Fruit fly (Drosophila melanogaster) whole organism, embryonic: ENCODE data around the gene Gart.
A peak's percentile ranks its signal among the peaks of the same experiment; 100 is the strongest.

Experiments
- Antp ChIP-seq: fragments of 200-800 bp; sonication (Bioruptor generic); optimal IDR thresholded peaks from 3 replicates; lab custom pipeline; 2016; ENCODE audit warnings: missing biosample characterization, missing genetic modification characterization
- Atf3 ChIP-seq: fragments of 200-800 bp; sonication (Bioruptor generic); optimal IDR thresholded peaks from 3 replicates; lab custom pipeline; 2016; ENCODE audit warnings: missing biosample characterization, missing genetic modification characterization
- BEAF-32 ChIP-seq: fragments of 200-800 bp; sonication (Bioruptor generic); optimal IDR thresholded peaks from 3 replicates; lab custom pipeline; 2017; ENCODE audit warnings: missing biosample characterization, missing genetic modification characterization, mild to moderate bottlenecking, moderate library complexity, missing genetic modification reagents
- CG1024 ChIP-seq: fragments of 200-800 bp; sonication (Bioruptor generic); IDR thresholded peaks from 2 replicates; pipeline ENCODE4 v1.3.6; 2022; ENCODE audit warnings: missing biosample characterization, missing genetic modification characterization
- CG10267 ChIP-seq: fragments of 200-800 bp; sonication (Bioruptor generic); optimal IDR thresholded peaks from 2 replicates; lab custom pipeline; 2018; ENCODE audit warnings: missing biosample characterization, mild to moderate bottlenecking, missing genetic modification characterization, moderate library complexity
- CG10321 ChIP-seq: fragments of 200-800 bp; sonication (Bioruptor generic); IDR thresholded peaks from 2 replicates; pipeline ENCODE4 v1.3.6; 2022; ENCODE audit warnings: missing biosample characterization, missing genetic modification characterization
- CG10366 ChIP-seq: fragments of 200-800 bp; sonication (Bioruptor generic); IDR thresholded peaks from 2 replicates; pipeline ENCODE4 v1.3.6; 2022; ENCODE audit warnings: missing biosample characterization, missing genetic modification characterization
- CG11560 ChIP-seq: fragments of 200-800 bp; sonication (Bioruptor generic); IDR thresholded peaks from 3 replicates; pipeline ENCODE4 v1.3.6; 2022; ENCODE audit warnings: missing biosample characterization, missing genetic modification characterization
- CG12219 ChIP-seq: fragments of 200-800 bp; sonication (Bioruptor generic); optimal IDR thresholded peaks from 3 replicates; lab custom pipeline; 2018; ENCODE audit warnings: missing biosample characterization, mild to moderate bottlenecking, missing genetic modification characterization
- CG12942 ChIP-seq: fragments of 200-800 bp; sonication (Bioruptor generic); optimal IDR thresholded peaks from 3 replicates; lab custom pipeline; 2016; ENCODE audit warnings: missing biosample characterization, missing genetic modification characterization
- CG13624 ChIP-seq: fragments of 200-800 bp; sonication (Bioruptor generic); optimal IDR thresholded peaks from 2 replicates; lab custom pipeline; 2016; ENCODE audit warnings: missing biosample characterization, missing genetic modification characterization
- CG13894 ChIP-seq: fragments of 200-800 bp; sonication (Bioruptor generic); optimal IDR thresholded peaks from 3 replicates; lab custom pipeline; 2018; ENCODE audit warnings: missing biosample characterization, mild to moderate bottlenecking, missing genetic modification characterization, moderate library complexity
- CG2678 ChIP-seq: fragments of 200-800 bp; sonication (Bioruptor generic); optimal IDR thresholded peaks from 3 replicates; lab custom pipeline; 2019; ENCODE audit warnings: missing biosample characterization, mild to moderate bottlenecking, missing genetic modification characterization, moderate library complexity
- CG3281 ChIP-seq: fragments of 200-800 bp; sonication (Bioruptor generic); optimal IDR thresholded peaks from 3 replicates; lab custom pipeline; 2017; ENCODE audit warnings: missing biosample characterization, mild to moderate bottlenecking, missing genetic modification characterization
- CG4404 ChIP-seq: fragments of 200-800 bp; sonication (Bioruptor generic); IDR thresholded peaks from 2 replicates; pipeline ENCODE4 v1.3.6; 2022; ENCODE audit warnings: missing biosample characterization, missing genetic modification characterization
- CG6683 ChIP-seq: fragments of 200-800 bp; sonication (Bioruptor generic); optimal IDR thresholded peaks from 2 replicates; lab custom pipeline; 2017; ENCODE audit warnings: missing biosample characterization, mild to moderate bottlenecking, missing genetic modification characterization, missing genetic modification reagents
- CG7839 ChIP-seq: fragments of 200-800 bp; sonication (Bioruptor generic); optimal IDR thresholded peaks from 3 replicates; lab custom pipeline; 2018; ENCODE audit warnings: missing biosample characterization, mild to moderate bottlenecking, missing genetic modification characterization, moderate library complexity
- CG8765 ChIP-seq: fragments of 200-800 bp; sonication (Bioruptor generic); IDR thresholded peaks from 2 replicates; pipeline ENCODE4 v1.3.6; 2022; ENCODE audit warnings: missing biosample characterization, missing genetic modification characterization
- CG9215 ChIP-seq: fragments of 200-800 bp; sonication (Bioruptor generic); IDR thresholded peaks from 2 replicates; pipeline ENCODE4 v1.3.6; 2022; ENCODE audit warnings: missing biosample characterization, missing genetic modification characterization
- CG9437 ChIP-seq: fragments of 200-800 bp; sonication (Bioruptor generic); optimal IDR thresholded peaks from 2 replicates; lab custom pipeline; 2018; ENCODE audit warnings: missing biosample characterization, mild to moderate bottlenecking, missing genetic modification characterization
- CG9609 ChIP-seq: fragments of 200-800 bp; sonication (Bioruptor generic); optimal IDR thresholded peaks from 3 replicates; lab custom pipeline; 2016; ENCODE audit warnings: missing biosample characterization, missing genetic modification characterization
- CG9876 ChIP-seq: fragments of 200-800 bp; sonication (Bioruptor generic); optimal IDR thresholded peaks from 2 replicates; lab custom pipeline; 2016; ENCODE audit warnings: missing biosample characterization, missing genetic modification characterization
- Chrac-16 ChIP-seq: fragments of 200-800 bp; sonication (Bioruptor generic); optimal IDR thresholded peaks from 3 replicates; lab custom pipeline; 2016; ENCODE audit warnings: missing biosample characterization, missing genetic modification characterization
- Dek ChIP-seq: fragments of 200-800 bp; sonication (Bioruptor generic); optimal IDR thresholded peaks from 3 replicates; lab custom pipeline; 2019; ENCODE audit warnings: missing biosample characterization, mild to moderate bottlenecking, missing genetic modification characterization, moderate library complexity
- Dip2 ChIP-seq: fragments of 200-800 bp; sonication (Bioruptor generic); IDR thresholded peaks from 2 replicates; pipeline ENCODE4 v1.3.6; 2022; ENCODE audit warnings: missing biosample characterization, missing genetic modification characterization
- E2f2 ChIP-seq: fragments of 200-800 bp; sonication (Bioruptor generic); IDR thresholded peaks from 2 replicates; pipeline ENCODE4 v1.3.6; 2022; ENCODE audit warnings: missing biosample characterization, missing genetic modification characterization
- HLH4C ChIP-seq: fragments of 200-800 bp; sonication (Bioruptor generic); IDR thresholded peaks from 3 replicates; pipeline ENCODE4 v1.3.6; 2022; ENCODE audit warnings: missing biosample characterization, missing genetic modification characterization; ENCODE audit not compliant: partially characterized antibody
- Hsf ChIP-seq: fragments of 200-800 bp; sonication (Bioruptor generic); optimal IDR thresholded peaks from 3 replicates; lab custom pipeline; 2016; ENCODE audit warnings: missing biosample characterization, missing genetic modification characterization
- Meics ChIP-seq: fragments of 200-800 bp; sonication (Bioruptor generic); optimal IDR thresholded peaks from 2 replicates; lab custom pipeline; 2017; ENCODE audit warnings: missing biosample characterization, mild to moderate bottlenecking, missing genetic modification characterization
- NFAT ChIP-seq: fragments of 200-800 bp; sonication (Bioruptor generic); IDR thresholded peaks from 2 replicates; pipeline ENCODE4 v1.3.6; 2022; ENCODE audit warnings: missing biosample characterization, missing genetic modification characterization
- Side ChIP-seq: fragments of 200-800 bp; sonication (Bioruptor generic); optimal IDR thresholded peaks from 2 replicates; lab custom pipeline; 2016; ENCODE audit warnings: missing biosample characterization, missing genetic modification characterization
- Sox100B ChIP-seq: fragments of 200-800 bp; sonication (Bioruptor generic); optimal IDR thresholded peaks from 3 replicates; lab custom pipeline; 2018; ENCODE audit warnings: missing biosample characterization, mild to moderate bottlenecking, missing genetic modification characterization
- ash1 ChIP-seq: fragments of 200-800 bp; sonication (Bioruptor generic); optimal IDR thresholded peaks from 2 replicates; lab custom pipeline; 2018; ENCODE audit warnings: missing biosample characterization, mild to moderate bottlenecking, missing genetic modification characterization
- ato ChIP-seq: fragments of 200-800 bp; sonication (Bioruptor generic); IDR thresholded peaks from 2 replicates; pipeline ENCODE4 v1.3.6; 2022; ENCODE audit warnings: missing biosample characterization, missing genetic modification characterization; ENCODE audit not compliant: partially characterized antibody
- crp ChIP-seq, 2 experiments: fragments of 200-800 bp; sonication (Bioruptor generic); optimal IDR thresholded peaks; 2 replicates in 1 of 2; 3 replicates in 1 of 2; lab custom pipeline; 2017; ENCODE audit warnings: missing biosample characterization in 2 of 2, missing genetic modification characterization in 2 of 2, mild to moderate bottlenecking in 1 of 2, moderate library complexity in 1 of 2
- gem ChIP-seq: fragments of 200-800 bp; sonication (Bioruptor generic); optimal IDR thresholded peaks from 2 replicates; lab custom pipeline; 2019; ENCODE audit warnings: missing biosample characterization, mild to moderate bottlenecking, missing genetic modification characterization, moderate library complexity
- gt ChIP-seq: fragments of 200-800 bp; sonication (Bioruptor generic); IDR thresholded peaks from 2 replicates; pipeline ENCODE4 v1.3.6; 2022; ENCODE audit warnings: missing biosample characterization, missing genetic modification characterization
- ind ChIP-seq: fragments of 200-800 bp; sonication (Bioruptor generic); optimal IDR thresholded peaks from 3 replicates; lab custom pipeline; 2016; ENCODE audit warnings: missing biosample characterization, missing genetic modification characterization
- jing ChIP-seq: fragments of 200-800 bp; sonication (Bioruptor generic); optimal IDR thresholded peaks from 2 replicates; lab custom pipeline; 2018; ENCODE audit warnings: missing biosample characterization, mild to moderate bottlenecking, missing genetic modification characterization
- kay ChIP-seq: fragments of 200-800 bp; sonication (Bioruptor generic); optimal IDR thresholded peaks from 2 replicates; lab custom pipeline; 2016; ENCODE audit warnings: missing biosample characterization, missing genetic modification characterization
- mam ChIP-seq: fragments of 200-800 bp; sonication (Bioruptor generic); optimal IDR thresholded peaks from 3 replicates; lab custom pipeline; 2016; ENCODE audit warnings: missing biosample characterization, missing genetic modification characterization
- mirr ChIP-seq: fragments of 200-800 bp; sonication (Bioruptor generic); optimal IDR thresholded peaks from 3 replicates; lab custom pipeline; 2018; ENCODE audit warnings: missing biosample characterization, mild to moderate bottlenecking, missing genetic modification characterization
- mld ChIP-seq: fragments of 200-800 bp; sonication (Bioruptor generic); IDR thresholded peaks from 3 replicates; pipeline ENCODE4 v1.3.6; 2022; ENCODE audit warnings: missing biosample characterization, missing genetic modification characterization; ENCODE audit not compliant: partially characterized antibody
- nmo ChIP-seq: fragments of 200-800 bp; sonication (Bioruptor generic); optimal IDR thresholded peaks from 2 replicates; lab custom pipeline; 2018; ENCODE audit warnings: missing biosample characterization, mild to moderate bottlenecking, missing genetic modification characterization, moderate library complexity
- org-1 ChIP-seq: fragments of 200-800 bp; sonication (Bioruptor generic); optimal IDR thresholded peaks from 2 replicates; lab custom pipeline; 2017; ENCODE audit warnings: missing biosample characterization, missing genetic modification characterization
- otp ChIP-seq: fragments of 200-800 bp; sonication (Bioruptor generic); IDR thresholded peaks from 3 replicates; pipeline ENCODE4, ENCODE4 v1.3.6; 2022; ENCODE audit warnings: missing biosample characterization, missing genetic modification characterization
- ro ChIP-seq: fragments of 200-800 bp; sonication (Bioruptor generic); IDR thresholded peaks from 2 replicates; pipeline ENCODE4 v1.3.6; 2022; ENCODE audit warnings: missing biosample characterization, missing genetic modification characterization
- sug ChIP-seq: fragments of 200-800 bp; optimal IDR thresholded peaks from 2 replicates; lab custom pipeline; 2019; ENCODE audit warnings: missing biosample characterization, mild to moderate bottlenecking, missing genetic modification characterization, moderate library complexity
- tna ChIP-seq: fragments of 200-800 bp; sonication (Bioruptor generic); IDR thresholded peaks from 2 replicates; pipeline ENCODE4 v1.3.6; 2022; ENCODE audit warnings: missing biosample characterization, missing genetic modification characterization; ENCODE audit not compliant: partially characterized antibody
- wdn ChIP-seq: fragments of 200-800 bp; sonication (Bioruptor generic); IDR thresholded peaks from 2 replicates; pipeline ENCODE4 v1.3.6; 2022; ENCODE audit warnings: missing biosample characterization, missing genetic modification characterization

Gart gene

dm6 chr2L:7042150-7042811 is 18.6 kb upstream of the Gart start (continued):
- TF ChIP-seq CG10267 (peak; percentile 97), Dek (tag; lab: Kevin White, UChicago) (peak; percentile 23), gt (GFP tag; lab: Robert Waterston, UW) (no peak), mld (GFP tag; lab: Robert Waterston, UW) (no peak), Hsf (GFP tag; lab: Kevin White, UChicago) (no peak), ato (GFP tag; lab: Robert Waterston, UW) (peak; percentile 91), HLH4C (GFP tag; lab: Robert Waterston, UW) (peak; percentile 59), CG7839 (tag; lab: Kevin White, UChicago) (peak; percentile 61), mam (GFP tag; lab: Kevin White, UChicago) (peak; percentile 51), Antp (GFP tag; lab: Kevin White, UChicago) (peak; percentile 51), Dip2 (no peak), E2f2 (GFP tag; lab: Robert Waterston, UW) (peak; percentile 98), CG1024 (no peak; the same call in 1 of the 2 replicates), CG9876 (GFP tag; lab: Kevin White, UChicago) (no peak), CG6683 (GFP tag; lab: Kevin White, UChicago) (no peak), CG11560 (tag; lab: Robert Waterston, UW) (no peak), CG8765 (GFP tag; lab: Robert Waterston, UW) (no peak), CG9609 (GFP tag; lab: Kevin White, UChicago) (peak; percentile 17), Chrac-16 (GFP tag; lab: Kevin White, UChicago) (no peak), Atf3 (peak; percentile 9), CG3281 (peak; percentile 51), CG9215 (GFP tag; lab: Robert Waterston, UW) (no peak), CG10321 (GFP tag; lab: Robert Waterston, UW) (0 out of 2 replicates have a peak, but pooled peaks have one; percentile 6), CG12219 (GFP tag; lab: Kevin White, UChicago) (peak; percentile 43), sug (tag; lab: Kevin White, UChicago) (peak; percentile 53), jing (GFP tag; lab: Kevin White, UChicago) (no peak), wdn (GFP tag; lab: Robert Waterston, UW) (peak; percentile 52; the same call in 1 of the 2 replicates), Side (GFP tag; lab: Kevin White, UChicago) (peak; percentile 53), tna (GFP tag; lab: Robert Waterston, UW) (no peak), ind (GFP tag; lab: Kevin White, UChicago) (peak; percentile 4), Meics (peak; percentile 48), crp (GFP tag; optimal IDR thresholded peaks at IDR 0.05; lab: Kevin White, UChicago) (peak; percentile 99 to 100), kay (no peak), CG10366 (GFP tag; lab: Robert Waterston, UW) (peak; percentile 61), CG13894 (tag; lab: Kevin White, UChicago) (peak; percentile 63), CG2678 (tag; lab: Kevin White, UChicago) (peak; percentile 49), CG12942 (GFP tag; lab: Kevin White, UChicago) (no peak), CG13624 (GFP tag; lab: Kevin White, UChicago) (peak; percentile 48), CG4404 (GFP tag; lab: Robert Waterston, UW) (no peak), BEAF-32 (GFP tag; lab: Kevin White, UChicago) (peak; percentile 66), CG9437 (GFP tag; lab: Kevin White, UChicago) (peak; percentile 84), org-1 (GFP tag; lab: Kevin White, UChicago) (peak; percentile 47), ash1 (GFP tag; lab: Kevin White, UChicago) (peak; percentile 52), mirr (GFP tag; lab: Kevin White, UChicago) (peak; percentile 58), gem (tag; lab: Kevin White, UChicago) (peak; percentile 58), otp (GFP tag; lab: Robert Waterston, UW) (peak; percentile 4; the same call in 1 of the 3 replicates), NFAT (GFP tag; lab: Robert Waterston, UW) (peak; percentile 60), nmo (peak; percentile 16), ro (GFP tag; lab: Robert Waterston, UW) (no peak), Sox100B (GFP tag; lab: Kevin White, UChicago) (peak; percentile 33)
